Fruit fly (Drosophila melanogaster): Measurements from ENCODE around the gene Gk1.

Gk1 gene

DNA sequence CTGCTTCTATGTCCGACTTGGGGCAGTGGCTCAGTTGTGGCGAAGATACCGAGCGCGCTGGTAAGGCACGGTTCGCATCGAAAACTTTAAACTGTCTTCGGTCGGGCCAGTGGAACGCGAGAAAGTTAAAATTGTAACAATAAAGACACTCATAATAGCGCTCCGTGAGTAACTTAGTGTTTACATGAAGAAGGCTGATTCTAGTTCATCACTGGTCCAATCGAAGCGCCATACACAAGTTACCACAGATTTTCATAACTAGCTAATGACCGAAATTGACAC, 25.4 kb downstream of the Gk1 start:
- TF ChIP-seq OdsH (GFP tag; optimal IDR thresholded peaks at IDR 0.05), result no peak
- no peak for TF ChIP-seq GATAd (GFP tag; optimal IDR thresholded peaks at IDR 0.05)
- TF ChIP-seq Hr83 (GFP tag; optimal IDR thresholded peaks at IDR 0.05; ENCODE audit: poor library complexity, severe bottlenecking), result peak; percentile 13
- TF ChIP-seq fru (GFP tag; optimal IDR thresholded peaks at IDR 0.05), result no peak

DNA sequence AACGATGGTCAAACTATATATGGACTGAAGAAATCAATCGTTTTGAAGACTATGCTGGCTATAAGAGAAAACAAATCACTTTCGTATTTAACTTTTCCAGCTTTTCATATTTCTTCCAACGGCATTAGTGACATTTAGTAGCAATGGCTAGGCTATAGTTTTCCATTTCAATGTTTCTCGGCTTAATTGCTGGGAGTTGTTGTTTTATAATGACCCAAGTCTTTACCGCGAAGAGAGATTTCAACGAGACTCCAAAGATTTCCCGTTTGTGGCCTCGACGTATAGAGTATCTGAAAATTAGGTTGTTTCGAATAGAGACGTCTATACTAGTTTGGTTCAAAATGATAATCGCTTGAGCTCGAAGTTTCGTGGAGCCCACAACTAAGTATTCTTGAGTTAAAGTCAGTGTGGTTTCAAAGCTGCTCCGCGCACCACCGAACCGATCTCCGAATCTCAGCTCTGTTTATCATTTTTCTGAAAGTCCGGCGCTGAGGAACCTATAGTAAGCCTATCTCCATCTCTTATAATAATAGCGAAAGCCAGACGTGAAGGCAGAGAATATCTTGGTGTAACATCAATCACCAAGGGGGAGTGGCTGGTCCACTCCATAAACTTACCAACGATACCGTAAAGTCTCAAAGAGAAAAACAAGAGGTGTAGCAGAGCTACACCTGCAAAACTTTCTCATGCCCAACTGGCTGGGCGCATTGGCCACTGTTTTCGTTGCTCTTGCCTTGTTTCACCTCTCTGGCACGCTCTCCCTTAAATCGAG, 26.0 kb downstream of the Gk1 start, which contains the start of gene CG13875:
Gene CG13875 (plus strand): TSS at position 434 of the 772 bp plus-strand sequence.
- TF ChIP-seq OdsH (GFP tag; optimal IDR thresholded peaks at IDR 0.05), result no peak
- TF ChIP-seq GATAd (GFP tag; optimal IDR thresholded peaks at IDR 0.05), result no peak
- TF ChIP-seq jim (GFP tag; optimal IDR thresholded peaks at IDR 0.05), result no peak
- TF ChIP-seq dl (GFP tag; optimal IDR thresholded peaks at IDR 0.05; ENCODE audit: insufficient read depth in 1 of 2, partially characterized antibody in 2 of 2), result peak; percentile 49 to 77
- peak; percentile 88 for TF ChIP-seq Dif (GFP tag; optimal IDR thresholded peaks at IDR 0.05; ENCODE audit: partially characterized antibody)
- no peak for TF ChIP-seq psq (GFP tag; optimal IDR thresholded peaks at IDR 0.05)
- TF ChIP-seq sage (GFP tag; optimal IDR thresholded peaks at IDR 0.05), result no peak

DNA sequence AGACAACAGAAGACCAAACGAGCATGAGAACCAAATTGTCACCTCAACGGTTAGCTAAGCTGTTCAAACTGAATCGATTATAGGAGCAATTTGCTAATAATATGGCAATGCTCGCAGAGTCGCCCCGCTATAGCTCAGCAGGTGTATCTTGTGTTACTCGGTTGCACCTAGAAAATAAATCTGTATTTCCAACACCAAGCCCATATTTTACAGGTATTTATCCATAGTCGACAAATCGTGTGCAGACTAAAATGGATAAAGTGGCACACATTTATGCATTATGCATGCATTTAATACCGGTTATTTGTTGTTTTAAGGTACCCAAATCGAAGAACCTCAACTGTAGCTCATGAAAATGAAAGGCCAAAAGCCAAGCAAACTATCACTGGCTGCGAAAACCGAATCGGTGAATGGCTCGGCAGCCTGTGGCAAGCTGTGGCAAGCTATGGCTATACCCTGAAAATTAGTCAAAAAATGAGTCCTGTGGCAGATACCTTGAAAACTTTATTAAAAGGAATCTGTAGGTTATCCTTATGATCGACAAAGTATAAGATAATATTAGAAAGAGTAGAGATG, 26.6 kb downstream of the Gk1 start, which contains the start of gene Vdup1:
Gene Vdup1 (minus strand): TSS at position 51 of the 576 bp plus-strand sequence.
- no peak for TF ChIP-seq psq (GFP tag; optimal IDR thresholded peaks at IDR 0.05)
- no peak for TF ChIP-seq Myc (optimal IDR thresholded peaks at IDR 0.05)
- no peak for TF ChIP-seq Abd-B (GFP tag; optimal IDR thresholded peaks at IDR 0.05)
- TF ChIP-seq rgr (GFP tag; optimal IDR thresholded peaks at IDR 0.05), result no peak
- TF ChIP-seq HLH106 (tag; optimal IDR thresholded peaks at IDR 0.05), result no peak
- TF ChIP-seq lola (GFP tag; optimal IDR thresholded peaks at IDR 0.05), result no peak
- TF ChIP-seq tai (GFP tag; optimal IDR thresholded peaks at IDR 0.05), result no peak
- TF ChIP-seq Mio (GFP tag; optimal IDR thresholded peaks at IDR 0.05), result no peak
- no peak for TF ChIP-seq Rel (GFP tag; optimal IDR thresholded peaks at IDR 0.05)
- TF ChIP-seq Rel (tag; optimal IDR thresholded peaks at IDR 0.05), result no peak
- TF ChIP-seq dmrt93B (GFP tag; optimal IDR thresholded peaks at IDR 0.05), result no peak
- no peak for TF ChIP-seq brk (GFP tag; optimal IDR thresholded peaks at IDR 0.05)
- no peak for TF ChIP-seq woc (GFP tag; optimal IDR thresholded peaks at IDR 0.05)

DNA sequence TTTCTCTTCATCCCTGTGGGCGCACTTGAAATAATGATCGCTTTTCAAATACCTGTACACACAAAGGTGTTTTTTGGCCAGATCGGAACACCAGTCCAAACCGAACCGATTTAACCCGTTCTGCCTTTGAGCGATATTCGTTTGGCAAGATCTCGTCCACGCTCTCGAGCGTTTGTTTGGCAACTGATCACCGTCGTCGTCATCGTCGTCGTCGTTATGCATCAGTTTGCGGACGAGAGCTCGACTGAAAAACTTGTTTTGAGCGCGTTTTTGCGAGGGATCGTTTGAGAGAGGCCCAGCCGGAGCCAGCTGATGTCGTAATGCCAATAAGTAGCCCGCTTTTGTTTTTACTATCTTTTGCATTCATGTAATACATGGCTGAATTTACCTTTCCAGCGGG, 27.2 kb downstream of the Gk1 start:
- TF ChIP-seq dsf (GFP tag; optimal IDR thresholded peaks at IDR 0.05; ENCODE audit: borderline replicate concordance) (no peak), HLH106 (tag; optimal IDR thresholded peaks at IDR 0.05) (no peak), Dif (GFP tag; optimal IDR thresholded peaks at IDR 0.05; ENCODE audit: partially characterized antibody) (peak; percentile 79), pan (optimal IDR thresholded peaks at IDR 0.05) (no peak), N (GFP tag; optimal IDR thresholded peaks at IDR 0.05) (no peak), Mio (GFP tag; optimal IDR thresholded peaks at IDR 0.05) (no peak), usp (GFP tag; optimal IDR thresholded peaks at IDR 0.05) (no peak), psq (GFP tag; optimal IDR thresholded peaks at IDR 0.05) (peak; percentile 13), tai (GFP tag; optimal IDR thresholded peaks at IDR 0.05) (no peak), rgr (GFP tag; optimal IDR thresholded peaks at IDR 0.05) (no peak), Hr83 (GFP tag; optimal IDR thresholded peaks at IDR 0.05; ENCODE audit: poor library complexity, severe bottlenecking) (peak; percentile 37), foxo (GFP tag; optimal IDR thresholded peaks at IDR 0.05) (no peak), dl (GFP tag; optimal IDR thresholded peaks at IDR 0.05; ENCODE audit: insufficient read depth in 1 of 2, partially characterized antibody in 2 of 2) (peak in 1 of 2 experiments; percentile 34), Vsx2 (GFP tag; optimal IDR thresholded peaks at IDR 0.05; ENCODE audit: partially characterized antibody) (peak; percentile 53), Hnf4 (GFP tag; optimal IDR thresholded peaks at IDR 0.05) (no peak), Abd-B (GFP tag; optimal IDR thresholded peaks at IDR 0.05) (no peak), Sp1 (GFP tag; optimal IDR thresholded peaks at IDR 0.05) (peak; percentile 5), brk (GFP tag; optimal IDR thresholded peaks at IDR 0.05) (no peak), Jra (GFP tag; optimal IDR thresholded peaks at IDR 0.05) (peak; percentile 25)

DNA sequence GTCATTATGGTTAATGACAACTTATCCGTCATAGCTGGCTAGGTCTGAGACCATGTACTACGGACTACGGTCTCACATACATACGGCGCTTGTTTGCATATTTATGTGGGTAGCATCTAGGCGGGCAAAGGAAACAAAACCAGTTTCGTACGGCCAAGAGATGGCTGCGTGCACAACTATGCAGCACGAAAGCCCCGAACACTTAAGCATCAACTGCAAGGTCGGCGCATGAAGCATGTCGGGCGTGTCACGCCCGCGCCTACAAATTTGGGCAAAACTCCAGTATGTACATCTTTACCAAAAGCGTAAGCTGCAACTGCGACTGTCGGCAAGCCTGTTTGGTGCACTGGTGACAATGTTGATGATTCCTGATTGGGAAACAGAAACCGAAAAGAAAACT, 27.7 kb downstream of the Gk1 start:
- TF ChIP-seq fru (GFP tag; optimal IDR thresholded peaks at IDR 0.05) (no peak), OdsH (GFP tag; optimal IDR thresholded peaks at IDR 0.05) (no peak), usp (GFP tag; optimal IDR thresholded peaks at IDR 0.05) (no peak), Dfd (GFP tag; optimal IDR thresholded peaks at IDR 0.05) (no peak), Myc (optimal IDR thresholded peaks at IDR 0.05) (no peak), br (GFP tag; optimal IDR thresholded peaks at IDR 0.05) (no peak), sv (GFP tag; optimal IDR thresholded peaks at IDR 0.05) (no peak), Hr83 (GFP tag; optimal IDR thresholded peaks at IDR 0.05; ENCODE audit: poor library complexity, severe bottlenecking) (no peak), Mio (GFP tag; optimal IDR thresholded peaks at IDR 0.05) (no peak), psq (GFP tag; optimal IDR thresholded peaks at IDR 0.05) (no peak), GATAd (GFP tag; optimal IDR thresholded peaks at IDR 0.05) (no peak), foxo (GFP tag; optimal IDR thresholded peaks at IDR 0.05) (no peak), N (GFP tag; optimal IDR thresholded peaks at IDR 0.05) (no peak), brk (GFP tag; optimal IDR thresholded peaks at IDR 0.05) (no peak), h (GFP tag; optimal IDR thresholded peaks at IDR 0.05) (no peak), ey (GFP tag; optimal IDR thresholded peaks at IDR 0.05) (no peak), dsf (GFP tag; optimal IDR thresholded peaks at IDR 0.05; ENCODE audit: borderline replicate concordance) (no peak), CrebA (GFP tag; optimal IDR thresholded peaks at IDR 0.05; ENCODE audit: borderline replicate concordance) (no peak)

Measured in whole organism, wandering third instar larva.